Worm (Caenorhabditis elegans): ENCODE results near the gene amt-3.

ce11 chrII:8359350-8359749, 9.6 kb downstream of the amt-3 start, which contains the start of gene col-77:
- no peak for TF ChIP-seq ama-1 (optimal IDR thresholded peaks at IDR 0.05)
- no peak for TF ChIP-seq F13C5.2 (tag; optimal IDR thresholded peaks at IDR 0.05)
- no peak for TF ChIP-seq pes-1 (GFP tag; IDR thresholded peaks at IDR 0.05)
- TF ChIP-seq sea-1 (GFP tag; conservative IDR thresholded peaks at IDR 0.05): no peak
- no peak for TF ChIP-seq hmg-4 (GFP tag; optimal IDR thresholded peaks at IDR 0.05)
- TF ChIP-seq tra-4 (tag; optimal IDR thresholded peaks at IDR 0.05): no peak
- TF ChIP-seq flt-1 (GFP tag; IDR thresholded peaks at IDR 0.05): no peak

All from whole organism, early embryonic.